Worm (Caenorhabditis elegans): ENCODE data around the gene R12B2.3.

R12B2.3 gene

ce11 chrIII:5843662-5844061, 38.3 kb downstream of the R12B2.3 start (continued):
- TF ChIP-seq ces-1 (GFP tag; optimal IDR thresholded peaks at IDR 0.05) = no peak
- no peak for TF ChIP-seq efl-3 (GFP tag; optimal IDR thresholded peaks at IDR 0.05)
- no peak for TF ChIP-seq zip-4 (GFP tag; optimal IDR thresholded peaks at IDR 0.05)
- no peak for TF ChIP-seq vab-15 (tag; optimal IDR thresholded peaks at IDR 0.05)
- no peak for TF ChIP-seq unc-30 (tag; optimal IDR thresholded peaks at IDR 0.05)
- no peak for TF ChIP-seq sptf-1 (tag; optimal IDR thresholded peaks at IDR 0.05)
- TF ChIP-seq F16B12.6 (tag; optimal IDR thresholded peaks at IDR 0.05) = no peak
- TF ChIP-seq nhr-84 (tag; optimal IDR thresholded peaks at IDR 0.05) = no peak
- no peak for TF ChIP-seq elt-3 (tag; optimal IDR thresholded peaks at IDR 0.05)
- TF ChIP-seq nhr-11 (tag; optimal IDR thresholded peaks at IDR 0.05) = no peak
- no peak for TF ChIP-seq blmp-1 (tag; optimal IDR thresholded peaks at IDR 0.05)
- no peak for TF ChIP-seq sox-4 (tag; optimal IDR thresholded peaks at IDR 0.05)
- no peak for TF ChIP-seq ceh-8 (GFP tag; optimal IDR thresholded peaks at IDR 0.05)
- peak; percentile 34 for TF ChIP-seq nhr-20 (tag; optimal IDR thresholded peaks at IDR 0.05)
- no peak for TF ChIP-seq unc-86 (tag; optimal IDR thresholded peaks at IDR 0.05)
- no peak for TF ChIP-seq pqm-1 (tag; optimal IDR thresholded peaks at IDR 0.05)
- no peak for TF ChIP-seq ztf-4 (tag; optimal IDR thresholded peaks at IDR 0.05)
- no peak for TF ChIP-seq unc-130 (tag; optimal IDR thresholded peaks at IDR 0.05)
- peak; percentile 11 for TF ChIP-seq nhr-77 (tag; optimal IDR thresholded peaks at IDR 0.05)
- no peak for TF ChIP-seq hpl-2 (GFP tag; optimal IDR thresholded peaks at IDR 0.05)
- TF ChIP-seq ets-5 (GFP tag; IDR thresholded peaks at IDR 0.05) = no peak
- TF ChIP-seq lin-39 (tag; optimal IDR thresholded peaks at IDR 0.05) = no peak
- TF ChIP-seq lin-13 (GFP tag; optimal IDR thresholded peaks at IDR 0.05) = no peak
- TF ChIP-seq nhr-237 (tag; optimal IDR thresholded peaks at IDR 0.05) = no peak
- peak; percentile 13 for TF ChIP-seq nhr-47 (tag; optimal IDR thresholded peaks at IDR 0.05)
- TF ChIP-seq unc-98 (GFP tag; IDR thresholded peaks at IDR 0.05) = no peak
- TF ChIP-seq rnt-1 (tag; optimal IDR thresholded peaks at IDR 0.05) = peak; percentile 18
- no peak for TF ChIP-seq jun-1 (tag; optimal IDR thresholded peaks at IDR 0.05)
- no peak for TF ChIP-seq unc-62 (GFP tag; optimal IDR thresholded peaks at IDR 0.05)
- no peak for TF ChIP-seq isw-1 (GFP tag; IDR thresholded peaks at IDR 0.05)
- no peak for TF ChIP-seq aha-1 (tag; optimal IDR thresholded peaks at IDR 0.05)
- no peak for TF ChIP-seq grh-1 (GFP tag; IDR thresholded peaks at IDR 0.05)
- TF ChIP-seq xbp-1 (tag; optimal IDR thresholded peaks at IDR 0.05) = no peak
- TF ChIP-seq ztf-11 (tag; optimal IDR thresholded peaks at IDR 0.05) = no peak
- TF ChIP-seq C16A3.4 (tag; optimal IDR thresholded peaks at IDR 0.05) = no peak
- peak in 1 of 2 experiments; percentile 31 for TF ChIP-seq lsy-2 (tag; optimal IDR thresholded peaks at IDR 0.05)
- no peak for TF ChIP-seq C04F5.9 (tag; optimal IDR thresholded peaks at IDR 0.05)
- TF ChIP-seq nhr-19 (GFP tag; conservative IDR thresholded peaks at IDR 0.05) = 0 out of 2 replicates have a peak, but pooled peaks have one; percentile 2
- no peak for TF ChIP-seq ceh-88 (GFP tag; IDR thresholded peaks at IDR 0.05)
- no peak for TF ChIP-seq egl-13 (tag; optimal IDR thresholded peaks at IDR 0.05)
- TF ChIP-seq snu-23 (GFP tag; optimal IDR thresholded peaks at IDR 0.05) = no peak
- TF ChIP-seq nhr-76 (tag; optimal IDR thresholded peaks at IDR 0.05) = no peak
- no peak for TF ChIP-seq egl-27 (tag; optimal IDR thresholded peaks at IDR 0.05)
- peak in 1 of 2 experiments; percentile 62 for TF ChIP-seq mdl-1 (tag; optimal IDR thresholded peaks at IDR 0.05)
- TF ChIP-seq mep-1 (tag; optimal IDR thresholded peaks at IDR 0.05) = peak; percentile 40
- no peak for TF ChIP-seq dpl-1 (GFP tag; optimal IDR thresholded peaks at IDR 0.05)
- no peak for TF ChIP-seq fos-1 (tag; optimal IDR thresholded peaks at IDR 0.05)
